Worm (Caenorhabditis elegans) whole organism, young adult: ENCODE measurements around the gene iffb-1.

ENCODE experiments used
- C06A6.2 ChIP-seq: fragments of 200-800 bp; sonication (Bioruptor generic); conservative IDR thresholded peaks from 2 replicates; pipeline ENCODE4 v1.3.6; 2022; ENCODE audit warnings: missing genetic modification characterization, missing compliant biosample characterization
- F10E7.11 ChIP-seq: sonication (generic microtip); optimal IDR thresholded peaks from 2 replicates; lab custom pipeline; 2017; ENCODE audit warnings: mild to moderate bottlenecking, missing genetic modification characterization, moderate library complexity, missing compliant biosample characterization
- F33H1.4 ChIP-seq: fragments of 200-800 bp; sonication (Bioruptor generic); IDR thresholded peaks from 2 replicates; pipeline ENCODE4 v1.3.6; 2022; ENCODE audit warnings: missing genetic modification reagents, missing genetic modification characterization, missing compliant biosample characterization
- F57C9.4 ChIP-seq: sonication (generic microtip); optimal IDR thresholded peaks from 2 replicates; lab custom pipeline; 2017; ENCODE audit warnings: mild to moderate bottlenecking, missing genetic modification characterization, missing compliant biosample characterization
- attf-3 ChIP-seq: fragments of 200-800 bp; sonication (Bioruptor generic); conservative IDR thresholded peaks from 2 replicates; pipeline ENCODE4 v1.3.6; 2022; ENCODE audit warnings: missing genetic modification reagents, missing genetic modification characterization, missing compliant biosample characterization
- bed-1 ChIP-seq: fragments of 200-800 bp; sonication (Bioruptor generic); IDR thresholded peaks from 2 replicates; pipeline ENCODE4 v1.3.6; 2022; ENCODE audit warnings: missing genetic modification reagents, missing genetic modification characterization, missing compliant biosample characterization
- ceh-27 ChIP-seq: fragments of 200-800 bp; sonication (Bioruptor generic); optimal IDR thresholded peaks from 2 replicates; lab custom pipeline; 2018; ENCODE audit warnings: mild to moderate bottlenecking, missing genetic modification characterization, moderate library complexity, missing compliant biosample characterization
- chd-7 ChIP-seq: sonication (generic microtip); optimal IDR thresholded peaks from 2 replicates; lab custom pipeline; 2016; ENCODE audit warnings: mild to moderate bottlenecking, missing genetic modification characterization, moderate library complexity, missing compliant biosample characterization
- dpl-1 ChIP-seq: fragments of 150-350 bp; optimal IDR thresholded peaks from 2 replicates; lab custom pipeline; 2014; ENCODE audit warnings: missing biosample characterization, missing genetic modification reagents, missing genetic modification characterization
- efl-1 ChIP-seq: fragments of 150-350 bp; optimal IDR thresholded peaks from 2 replicates; lab custom pipeline; 2014; ENCODE audit warnings: missing biosample characterization, missing genetic modification reagents, missing genetic modification characterization
- egl-18 ChIP-seq: fragments of 200-800 bp; sonication (Bioruptor generic); IDR thresholded peaks from 2 replicates; pipeline ENCODE4 v1.3.6; 2022; ENCODE audit warnings: missing genetic modification reagents, missing genetic modification characterization, missing compliant biosample characterization
- him-1 ChIP-seq: sonication (generic microtip); optimal IDR thresholded peaks from 2 replicates; lab custom pipeline; 2016; ENCODE audit warnings: missing genotype, missing genetic modification reagents, missing genetic modification characterization, missing compliant biosample characterization
- hmg-1.2 ChIP-seq: fragments of 200-800 bp; sonication (Bioruptor generic); IDR thresholded peaks from 2 replicates; pipeline ENCODE4 v1.3.6; 2022; ENCODE audit warnings: missing genetic modification reagents, missing genetic modification characterization, missing compliant biosample characterization
- lin-35 ChIP-seq, 3 experiments: fragments of 150-350 bp in 2 of 3; sonication (generic microtip) in 1 of 3; optimal IDR thresholded peaks; 2 replicates each; lab custom pipeline; 2014 to 2018; ENCODE audit warnings: missing biosample characterization in 3 of 3, missing genetic modification characterization in 3 of 3, missing genetic modification reagents in 3 of 3
- lin-54 ChIP-seq: fragments of 200-800 bp; sonication (Bioruptor generic); optimal IDR thresholded peaks from 2 replicates; lab custom pipeline; 2018; ENCODE audit warnings: mild to moderate bottlenecking, missing genetic modification characterization, missing compliant biosample characterization
- lsl-1 ChIP-seq: fragments of 200-800 bp; sonication (Bioruptor generic); optimal IDR thresholded peaks from 2 replicates; lab custom pipeline; 2018; ENCODE audit warnings: mild to moderate bottlenecking, missing genetic modification characterization, moderate library complexity, missing compliant biosample characterization
- madf-6 ChIP-seq: fragments of 200-800 bp; sonication (Bioruptor generic); IDR thresholded peaks from 2 replicates; pipeline ENCODE4 v1.3.6; 2022; ENCODE audit warnings: missing genetic modification reagents, missing genetic modification characterization, missing compliant biosample characterization
- mcd-1 ChIP-seq: fragments of 200-800 bp; sonication (Bioruptor generic); IDR thresholded peaks from 2 replicates; pipeline ENCODE4 v1.3.6; 2022; ENCODE audit warnings: missing genetic modification reagents, missing genetic modification characterization, missing compliant biosample characterization
- mxl-1 ChIP-seq: sonication (generic microtip); optimal IDR thresholded peaks from 2 replicates; lab custom pipeline; 2016; ENCODE audit warnings: missing genetic modification characterization, missing compliant biosample characterization
- nfyb-1 ChIP-seq: fragments of 200-800 bp; sonication (Bioruptor generic); IDR thresholded peaks from 2 replicates; pipeline ENCODE4 v1.3.6; 2022; ENCODE audit warnings: missing genetic modification reagents, missing genetic modification characterization, missing compliant biosample characterization
- pbrm-1 ChIP-seq: fragments of 200-800 bp; sonication (Bioruptor generic); IDR thresholded peaks from 2 replicates; pipeline ENCODE4 v1.3.6; 2022; ENCODE audit warnings: missing genetic modification reagents, missing genetic modification characterization, missing compliant biosample characterization
- snpc-4 ChIP-seq, 5 experiments: fragments of 150-350 bp in 1 of 5; sonication (generic microtip) in 4 of 5; optimal IDR thresholded peaks; 2 replicates each; lab custom pipeline; 2014 to 2018; ENCODE audit warnings: missing genetic modification characterization in 5 of 5, missing biosample characterization in 3 of 5, antibody characterized with exemption in 2 of 5, mild to moderate bottlenecking in 2 of 5, missing compliant biosample characterization in 2 of 5, missing genotype in 2 of 5, moderate library complexity in 2 of 5, missing genetic modification reagents in 1 of 5
- tlf-1 ChIP-seq: fragments of 200-800 bp; sonication (Bioruptor generic); optimal IDR thresholded peaks from 2 replicates; lab custom pipeline; 2018; ENCODE audit warnings: mild to moderate bottlenecking, missing genetic modification characterization, missing compliant biosample characterization

iffb-1 gene

DNA sequence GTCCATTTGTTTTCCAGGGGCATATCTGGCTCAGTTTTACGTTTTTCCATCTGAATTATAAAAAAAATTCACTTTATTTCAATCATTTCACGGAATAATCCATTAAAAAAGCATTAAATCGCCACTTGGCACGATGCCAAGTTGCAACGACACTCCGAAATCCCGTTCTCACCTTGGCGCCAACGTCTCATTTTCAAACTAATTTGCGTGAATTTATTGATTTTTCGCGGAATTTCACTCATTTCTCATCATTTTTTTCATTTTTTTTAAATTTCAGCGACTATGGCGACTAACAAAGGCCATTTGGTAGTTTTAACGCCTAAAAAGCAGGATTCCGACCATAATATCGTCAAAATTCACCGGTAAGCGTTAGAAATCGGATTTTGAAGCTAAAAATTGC is 61.7 kb downstream of the iffb-1 start, which contains the start of gene H14E04.2:
Gene H14E04.2 (plus strand): TSS at position 276 of the 400 bp plus-strand sequence.
- TF ChIP-seq mcd-1 (GFP tag; lab: Robert Waterston, UW) (peak; percentile 76), nfyb-1 (GFP tag; lab: Robert Waterston, UW) (peak; percentile 51; the same call in 1 of the 2 replicates), him-1 (no peak), chd-7 (tag; lab: Kevin White, UChicago) (no peak), tlf-1 (peak; percentile 3), lin-35 (GFP tag; optimal IDR thresholded peaks at IDR 0.05; lab: Kevin White, UChicago) (peak in 2 of 3 experiments; percentile 49 to 92), ceh-27 (GFP tag; lab: Kevin White, UChicago) (peak; percentile 10), bed-1 (GFP tag; lab: Robert Waterston, UW) (no peak), F57C9.4 (tag; lab: Kevin White, UChicago) (no peak), attf-3 (GFP tag; lab: Robert Waterston, UW) (peak; percentile 97), F10E7.11 (no peak), dpl-1 (GFP tag; lab: Kevin White, UChicago) (peak; percentile 78), F33H1.4 (GFP tag; lab: Robert Waterston, UW) (peak; percentile 62), efl-1 (peak; percentile 92), snpc-4 (GFP tag; optimal IDR thresholded peaks at IDR 0.05; lab: Kevin White, UChicago) (no peak), snpc-4 (tag; optimal IDR thresholded peaks at IDR 0.05; lab: Kevin White, UChicago) (peak in 1 of 4 experiments; percentile 53), madf-6 (peak; percentile 74; the same call in 1 of the 2 replicates), C06A6.2 (GFP tag; lab: Robert Waterston, UW) (0 out of 2 replicates have a peak, but pooled peaks have one; percentile 14), egl-18 (GFP tag; lab: Robert Waterston, UW) (no peak), lsl-1 (peak; percentile 59), lin-54 (GFP tag; lab: Kevin White, UChicago) (peak; percentile 90), mxl-1 (tag; lab: Kevin White, UChicago) (no peak), hmg-1.2 (peak; percentile 18; the same call in 1 of the 2 replicates), pbrm-1 (GFP tag; lab: Robert Waterston, UW) (0 out of 2 replicates have a peak, but pooled peaks have one; percentile 18)
